Fruit fly (Drosophila melanogaster) S2 (cell line): ENCODE measurements around the gene mTTF.

ENCODE experiments used
- CG8478 ChIP-seq: fragments of >200 bp; optimal IDR thresholded peaks from 2 replicates; lab custom pipeline; 2018
- CTCF ChIP-seq, 2 experiments: fragments of >200 bp; optimal IDR thresholded peaks; 2 replicates each; lab custom pipeline; 2018

DNA sequence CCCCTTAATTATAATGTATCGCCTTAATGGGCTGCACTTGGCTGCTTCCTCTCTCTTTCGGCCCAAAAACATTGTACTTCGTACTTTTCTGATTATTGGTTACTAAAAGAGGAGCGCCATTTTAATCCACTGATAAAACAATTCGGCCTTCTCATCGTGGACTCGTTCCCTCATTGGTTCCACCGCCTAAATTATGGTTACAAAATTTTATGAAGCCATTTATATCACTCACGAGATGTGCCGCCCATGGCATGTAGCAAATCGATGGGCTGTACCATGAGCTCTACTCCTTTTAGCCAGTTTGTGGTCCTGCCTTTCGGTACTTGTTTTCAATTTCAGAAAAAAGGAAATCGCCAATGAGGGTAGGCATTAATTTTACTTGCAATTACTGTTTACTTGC is 20.2 kb upstream of the mTTF start:
- TF ChIP-seq CG8478 (lab: Kevin White, UChicago) (no peak), CTCF (optimal IDR thresholded peaks at IDR 0.05; lab: Kevin White, UChicago) (no peak)
